Fruit fly (Drosophila melanogaster): ENCODE measurements around the gene cutlet.

cutlet gene

DNA sequence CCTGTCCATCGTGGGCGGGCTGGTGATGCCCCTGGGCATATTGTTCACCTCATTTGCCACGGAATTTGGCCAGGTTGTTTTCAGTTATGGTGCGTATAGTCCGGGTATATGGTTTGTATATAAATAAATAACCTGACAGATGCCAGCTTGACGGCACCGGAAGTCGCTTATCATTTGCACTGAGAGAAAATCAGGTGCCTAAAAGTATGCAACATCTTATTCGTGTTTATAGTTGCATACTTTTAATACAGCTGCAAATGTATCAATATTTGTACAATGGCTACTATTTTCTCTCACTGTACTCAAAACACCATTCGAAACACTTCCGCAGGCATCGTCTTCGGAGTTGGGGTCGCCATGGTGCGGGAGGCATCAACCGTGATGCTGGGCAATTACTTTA, 37.1 kb upstream of the cutlet start (continued):
- TF ChIP-seq CG3847 (GFP tag; IDR thresholded peaks at IDR 0.05) (0 out of 2 replicates have a peak, but pooled peaks have one; percentile 9), CG6854 (GFP tag; optimal IDR thresholded peaks at IDR 0.05) (peak; percentile 2), PHDP (tag; optimal IDR thresholded peaks at IDR 0.05) (peak; percentile 40), CG2202 (tag; optimal IDR thresholded peaks at IDR 0.05) (no peak), Hsf (GFP tag; optimal IDR thresholded peaks at IDR 0.05) (peak; percentile 2), CG9727 (GFP tag; optimal IDR thresholded peaks at IDR 0.05) (peak; percentile 29), CG8478 (optimal IDR thresholded peaks at IDR 0.05) (peak; percentile 33), Hr51 (GFP tag; optimal IDR thresholded peaks at IDR 0.05) (peak; percentile 25 to 26), HmgD (GFP tag; optimal IDR thresholded peaks at IDR 0.05) (no peak), Fer3 (tag; optimal IDR thresholded peaks at IDR 0.05) (peak; percentile 13), sens (GFP tag) (peak; percentile 77), CG13296 (GFP tag; optimal IDR thresholded peaks at IDR 0.05) (peak; percentile 16), CG18619 (GFP tag; optimal IDR thresholded peaks at IDR 0.05) (peak; percentile 10), CG3281 (GFP tag; optimal IDR thresholded peaks at IDR 0.05) (peak; percentile 22), Optix (GFP tag; IDR thresholded peaks at IDR 0.05) (0 out of 3 replicates have a peak, but pooled peaks have one; percentile 52), CG17385 (GFP tag; optimal IDR thresholded peaks at IDR 0.05) (peak; percentile 5), ci (GFP tag; IDR thresholded peaks at IDR 0.05) (peak; percentile 34; the same call in 1 of the 3 replicates), dpn (GFP tag; optimal IDR thresholded peaks at IDR 0.05) (peak in 1 of 2 experiments; percentile 40), CG12659 (GFP tag; optimal IDR thresholded peaks at IDR 0.05) (peak; percentile 21), Hmr (GFP tag; optimal IDR thresholded peaks at IDR 0.05) (peak; percentile 41), eyg (GFP tag; optimal IDR thresholded peaks at IDR 0.05) (peak; percentile 3), trem (tag; optimal IDR thresholded peaks at IDR 0.05) (no peak), CG4424 (GFP tag; optimal IDR thresholded peaks at IDR 0.05) (no peak), croc (GFP tag; conservative IDR thresholded peaks at IDR 0.05) (no peak), zf30C (GFP tag; optimal IDR thresholded peaks at IDR 0.05) (peak; percentile 65), CG11456 (GFP tag; IDR thresholded peaks at IDR 0.05) (peak; percentile 64; the same call in 2 of the 3 replicates), slbo (GFP tag; IDR thresholded peaks at IDR 0.05) (0 out of 2 replicates have a peak, but pooled peaks have one; percentile 46), Med (GFP tag) (peak; percentile 94), CG18599 (GFP tag; optimal IDR thresholded peaks at IDR 0.05) (peak; percentile 66), Xbp1 (GFP tag; optimal IDR thresholded peaks at IDR 0.05) (peak; percentile 21), E2f2 (GFP tag; IDR thresholded peaks at IDR 0.05) (no peak), Asciz (GFP tag; optimal IDR thresholded peaks at IDR 0.05) (peak; percentile 18), CG7839 (tag; optimal IDR thresholded peaks at IDR 0.05) (peak; percentile 34), sob (GFP tag; IDR thresholded peaks at IDR 0.05) (peak; percentile 46; the same call in 1 of the 2 replicates)

DNA sequence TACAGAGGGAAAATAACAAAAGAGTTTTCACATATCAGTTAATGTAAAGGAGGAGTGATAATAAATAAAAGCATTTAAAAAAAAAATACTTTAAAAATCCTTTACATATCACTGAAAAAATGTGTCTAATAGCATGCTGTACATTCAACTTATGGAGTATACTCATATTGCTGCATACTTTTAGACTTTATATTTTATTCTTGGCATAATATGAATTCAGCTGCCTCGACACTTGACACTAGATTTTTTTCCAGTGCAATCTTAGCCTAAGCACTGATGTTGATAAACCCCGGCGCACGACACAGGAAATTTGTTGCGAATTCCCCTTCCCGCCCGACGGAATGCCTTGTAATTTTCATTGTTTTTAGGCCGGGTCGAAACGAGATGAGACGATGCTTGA, 28.9 kb upstream of the cutlet start:
- TF ChIP-seq eve (GFP tag; optimal IDR thresholded peaks at IDR 0.05) = no peak
- no peak for TF ChIP-seq chif (GFP tag; optimal IDR thresholded peaks at IDR 0.05)
- TF ChIP-seq CG3407 (GFP tag; optimal IDR thresholded peaks at IDR 0.05) = no peak
- TF ChIP-seq unpg (GFP tag; optimal IDR thresholded peaks at IDR 0.05) = peak; percentile 2
- no peak for TF ChIP-seq nerfin-1 (tag; optimal IDR thresholded peaks at IDR 0.05)
- no peak for TF ChIP-seq sqz (GFP tag; optimal IDR thresholded peaks at IDR 0.05)
- TF ChIP-seq sens-2 (GFP tag; IDR thresholded peaks at IDR 0.05) = no peak
- TF ChIP-seq ranshi (GFP tag; IDR thresholded peaks at IDR 0.05) = no peak
- peak; percentile 36 for TF ChIP-seq Ptx1 (GFP tag; IDR thresholded peaks at IDR 0.05)
- no peak for TF ChIP-seq Myb (GFP tag; optimal IDR thresholded peaks at IDR 0.05)
- TF ChIP-seq cas (GFP tag; IDR thresholded peaks at IDR 0.05) = no peak
- peak; percentile 3 for TF ChIP-seq CG13296 (GFP tag; optimal IDR thresholded peaks at IDR 0.05)
- no peak for TF ChIP-seq pros (GFP tag; optimal IDR thresholded peaks at IDR 0.05)
- TF ChIP-seq Eip74EF (GFP tag; optimal IDR thresholded peaks at IDR 0.05) = no peak
- TF ChIP-seq NK7.1 (GFP tag; optimal IDR thresholded peaks at IDR 0.05) = no peak
- TF ChIP-seq slou (GFP tag; optimal IDR thresholded peaks at IDR 0.05) = peak; percentile 3
- TF ChIP-seq CG14965 (GFP tag; optimal IDR thresholded peaks at IDR 0.05; ENCODE audit: borderline replicate concordance) = no peak
- TF ChIP-seq CG10959 (GFP tag; IDR thresholded peaks at IDR 0.05) = no peak
- no peak for TF ChIP-seq bbx (GFP tag; IDR thresholded peaks at IDR 0.05; ENCODE audit: partially characterized antibody)

Data from whole organism, embryonic.